1 fruit fly cellular context compared by ENCODE assay signal in genomic region chr3R:6481740-6482443, dm6.
TF ChIP-seq lines count a peak whose summit lies in the region.

No protein-coding gene starts in this region.

TF ChIP-seq in whole organism, embryonic, 481 proteins besides CTCF, POLR2A, EP300 and RAD21 (continued from another document):
- peak; percentile 65 for TF ChIP-seq kah (GFP tag; optimal IDR thresholded peaks at IDR 0.05; lab: Kevin White, UChicago)
- TF ChIP-seq CG11504 (tag; optimal IDR thresholded peaks at IDR 0.05; lab: Kevin White, UChicago): peak; percentile 38
- TF ChIP-seq peb (GFP tag; IDR thresholded peaks at IDR 0.05; lab: Robert Waterston, UW): no peak
- TF ChIP-seq Awh (GFP tag; IDR thresholded peaks at IDR 0.05; lab: Robert Waterston, UW): no peak
- no peak for TF ChIP-seq lab (GFP tag; optimal IDR thresholded peaks at IDR 0.05; lab: Kevin White, UChicago)
- TF ChIP-seq Tbp (GFP tag; optimal IDR thresholded peaks at IDR 0.05; lab: Kevin White, UChicago): no peak
- no peak for TF ChIP-seq CG2889 (GFP tag; IDR thresholded peaks at IDR 0.05; lab: Robert Waterston, UW)
- no peak for TF ChIP-seq CG13775 (GFP tag; optimal IDR thresholded peaks at IDR 0.05; lab: Kevin White, UChicago)
- TF ChIP-seq HLH4C (GFP tag; IDR thresholded peaks at IDR 0.05; lab: Robert Waterston, UW; ENCODE audit: partially characterized antibody): no peak
- TF ChIP-seq CG9876 (GFP tag; optimal IDR thresholded peaks at IDR 0.05; lab: Kevin White, UChicago): no peak
- TF ChIP-seq pnt (GFP tag; optimal IDR thresholded peaks at IDR 0.05; lab: Kevin White, UChicago): no peak
- no peak for TF ChIP-seq zen (tag; optimal IDR thresholded peaks at IDR 0.05; lab: Kevin White, UChicago)
- no peak for TF ChIP-seq zfh2 (GFP tag; optimal IDR thresholded peaks at IDR 0.05; lab: Kevin White, UChicago)
- no peak for TF ChIP-seq dati (GFP tag; IDR thresholded peaks at IDR 0.05; lab: Robert Waterston, UW)
- TF ChIP-seq CG4617 (GFP tag; optimal IDR thresholded peaks at IDR 0.05; lab: Kevin White, UChicago; ENCODE audit: borderline replicate concordance): no peak
- peak; percentile 27 for TF ChIP-seq CoRest (tag; optimal IDR thresholded peaks at IDR 0.05; lab: Kevin White, UChicago)
- TF ChIP-seq CG4328 (GFP tag; optimal IDR thresholded peaks at IDR 0.05; lab: Kevin White, UChicago): no peak
- no peak for TF ChIP-seq gfzf (GFP tag; optimal IDR thresholded peaks at IDR 0.05; lab: Kevin White, UChicago)
- TF ChIP-seq hbn (GFP tag; IDR thresholded peaks at IDR 0.05; lab: Robert Waterston, UW; ENCODE audit: partially characterized antibody): no peak
- TF ChIP-seq CG33557 (GFP tag; optimal IDR thresholded peaks at IDR 0.05; lab: Kevin White, UChicago): no peak
- TF ChIP-seq corto (GFP tag; optimal IDR thresholded peaks at IDR 0.05; lab: Kevin White, UChicago): no peak
- no peak for TF ChIP-seq CG10979 (tag; optimal IDR thresholded peaks at IDR 0.05; lab: Kevin White, UChicago)
- no peak for TF ChIP-seq Meics (GFP tag; optimal IDR thresholded peaks at IDR 0.05; lab: Kevin White, UChicago)
- no peak for TF ChIP-seq CG6854 (GFP tag; optimal IDR thresholded peaks at IDR 0.05; lab: Kevin White, UChicago)
- peak; percentile 2 for TF ChIP-seq Sox102F (GFP tag; optimal IDR thresholded peaks at IDR 0.05; lab: Kevin White, UChicago)
- peak; percentile 19 for TF ChIP-seq Oli (tag; optimal IDR thresholded peaks at IDR 0.05; lab: Kevin White, UChicago)
- no peak for TF ChIP-seq CG3281 (GFP tag; optimal IDR thresholded peaks at IDR 0.05; lab: Kevin White, UChicago)
- no peak for TF ChIP-seq tna (GFP tag; IDR thresholded peaks at IDR 0.05; lab: Robert Waterston, UW; ENCODE audit: partially characterized antibody)
- peak; percentile 5 for TF ChIP-seq CG12659 (GFP tag; optimal IDR thresholded peaks at IDR 0.05; lab: Kevin White, UChicago)
- no peak for TF ChIP-seq z (GFP tag; IDR thresholded peaks at IDR 0.05; lab: Robert Waterston, UW)
- peak; percentile 10 for TF ChIP-seq phol (tag; optimal IDR thresholded peaks at IDR 0.05; lab: Kevin White, UChicago)
- TF ChIP-seq ci (GFP tag; IDR thresholded peaks at IDR 0.05; lab: Robert Waterston, UW): 0 out of 3 replicates have a peak, but pooled peaks have one; percentile 45
- no peak for TF ChIP-seq CG6175 (GFP tag; IDR thresholded peaks at IDR 0.05; lab: Robert Waterston, UW)
- no peak for TF ChIP-seq slou (GFP tag; optimal IDR thresholded peaks at IDR 0.05; lab: Kevin White, UChicago)
- peak; percentile 61 for TF ChIP-seq sens (GFP tag; lab: Kevin White, UChicago)
- TF ChIP-seq CG10959 (GFP tag; IDR thresholded peaks at IDR 0.05; lab: Robert Waterston, UW): no peak
- no peak for TF ChIP-seq vvl (GFP tag; IDR thresholded peaks at IDR 0.05; lab: Robert Waterston, UW)
- no peak for TF ChIP-seq D19B (GFP tag; optimal IDR thresholded peaks at IDR 0.05; lab: Kevin White, UChicago)
- no peak for TF ChIP-seq MTF-1 (GFP tag; optimal IDR thresholded peaks at IDR 0.05; lab: Kevin White, UChicago; ENCODE audit: borderline replicate concordance)
- peak; percentile 19 for TF ChIP-seq CG2712 (tag; optimal IDR thresholded peaks at IDR 0.05; lab: Kevin White, UChicago)
- no peak for TF ChIP-seq ind (GFP tag; optimal IDR thresholded peaks at IDR 0.05; lab: Kevin White, UChicago)
- peak; percentile 18 for TF ChIP-seq nmo (GFP tag; optimal IDR thresholded peaks at IDR 0.05; lab: Kevin White, UChicago)
- TF ChIP-seq Drgx (GFP tag; IDR thresholded peaks at IDR 0.05; lab: Robert Waterston, UW): 0 out of 2 replicates have a peak, but pooled peaks have one; percentile 32
- peak; percentile 13 for TF ChIP-seq fd96Cb (tag; optimal IDR thresholded peaks at IDR 0.05; lab: Kevin White, UChicago)
- TF ChIP-seq Fer2 (tag; optimal IDR thresholded peaks at IDR 0.05; lab: Kevin White, UChicago): no peak
- no peak for TF ChIP-seq fru (optimal IDR thresholded peaks at IDR 0.05; lab: Kevin White, UChicago)
- no peak for TF ChIP-seq Nf-YA (GFP tag; IDR thresholded peaks at IDR 0.05; lab: Robert Waterston, UW)
- no peak for TF ChIP-seq CG11695 (GFP tag; IDR thresholded peaks at IDR 0.05; lab: Robert Waterston, UW)
- no peak for TF ChIP-seq crc (GFP tag; optimal IDR thresholded peaks at IDR 0.05; lab: Kevin White, UChicago)
- TF ChIP-seq ranshi (GFP tag; IDR thresholded peaks at IDR 0.05; lab: Robert Waterston, UW): no peak
